Worm (Caenorhabditis elegans) whole organism, mixed stage, embryonic: Measurements from ENCODE around the gene T12A7.10.
A peak's percentile ranks its signal among the peaks of the same experiment; 100 is the strongest.

ENCODE experiments used
- M03D4.4 ChIP-seq: sonication (generic microtip); optimal IDR thresholded peaks from 2 replicates; lab custom pipeline; 2017; ENCODE audit warnings: mild to moderate bottlenecking, missing genetic modification characterization, missing compliant biosample characterization
- bed-3 ChIP-seq: fragments of 200-800 bp; sonication (Bioruptor generic); optimal IDR thresholded peaks from 3 replicates; lab custom pipeline; 2018; ENCODE audit warnings: mild to moderate bottlenecking, missing genetic modification characterization, moderate library complexity, missing compliant biosample characterization
- ceh-39 ChIP-seq: fragments of 150-350 bp; optimal IDR thresholded peaks from 2 replicates; lab custom pipeline; 2014; ENCODE audit warnings: missing biosample characterization, missing genetic modification characterization
- ceh-43 ChIP-seq: fragments of 200-800 bp; sonication (Bioruptor generic); optimal IDR thresholded peaks from 2 replicates; lab custom pipeline; 2018; ENCODE audit warnings: mild to moderate bottlenecking, missing genetic modification characterization, moderate library complexity, missing compliant biosample characterization
- ces-1 ChIP-seq: fragments of 150-350 bp; optimal IDR thresholded peaks from 2 replicates; lab custom pipeline; 2014; ENCODE audit warnings: missing biosample characterization, missing genetic modification reagents, missing genetic modification characterization
- cnd-1 ChIP-seq: fragments of 200-800 bp; sonication (Bioruptor generic); optimal IDR thresholded peaks from 2 replicates; lab custom pipeline; 2018; ENCODE audit warnings: mild to moderate bottlenecking, missing genetic modification characterization, missing compliant biosample characterization
- drap-1 ChIP-seq: fragments of 200-800 bp; sonication (Bioruptor generic); optimal IDR thresholded peaks from 3 replicates; lab custom pipeline; 2018; ENCODE audit warnings: mild to moderate bottlenecking, missing genetic modification characterization, missing compliant biosample characterization
- elt-1 ChIP-seq: sonication (generic microtip); optimal IDR thresholded peaks from 2 replicates; lab custom pipeline; 2017; ENCODE audit warnings: missing genetic modification characterization, mild to moderate bottlenecking, missing compliant biosample characterization, antibody characterized with exemption, moderate library complexity, borderline replicate concordance; ENCODE audit not compliant: insufficient read depth
- ham-2 ChIP-seq: fragments of 200-800 bp; sonication (Bioruptor generic); optimal IDR thresholded peaks from 2 replicates; lab custom pipeline; 2018; ENCODE audit warnings: mild to moderate bottlenecking, missing genetic modification characterization, missing compliant biosample characterization
- hlh-1 ChIP-seq: fragments of 150-350 bp; optimal IDR thresholded peaks from 2 replicates; lab custom pipeline; 2014; ENCODE audit warnings: missing biosample characterization, missing genetic modification reagents, missing genetic modification characterization
- lin-13 ChIP-seq: fragments of 150-350 bp; optimal IDR thresholded peaks from 2 replicates; lab custom pipeline; 2014; ENCODE audit warnings: missing biosample characterization, missing genetic modification characterization
- lin-32 ChIP-seq: fragments of 200-800 bp; sonication (Bioruptor generic); optimal IDR thresholded peaks from 2 replicates; lab custom pipeline; 2018; ENCODE audit warnings: mild to moderate bottlenecking, missing genetic modification characterization, missing compliant biosample characterization
- lsy-2 ChIP-seq: fragments of 150-350 bp; optimal IDR thresholded peaks from 2 replicates; lab custom pipeline; 2014; ENCODE audit warnings: missing biosample characterization, missing genetic modification characterization
- mab-5 ChIP-seq: fragments of 150-350 bp; optimal IDR thresholded peaks from 2 replicates; lab custom pipeline; 2014; ENCODE audit warnings: missing biosample characterization, missing genetic modification characterization
- mep-1 ChIP-seq: fragments of 150-350 bp; optimal IDR thresholded peaks from 2 replicates; lab custom pipeline; 2017; ENCODE audit warnings: missing biosample characterization, missing genetic modification reagents, missing genetic modification characterization, inconsistent platforms
- nhr-12 ChIP-seq: fragments of 150-350 bp; optimal IDR thresholded peaks from 2 replicates; lab custom pipeline; 2014; ENCODE audit warnings: missing biosample characterization, missing genetic modification characterization
- nhr-2 ChIP-seq: fragments of 150-350 bp; optimal IDR thresholded peaks from 2 replicates; lab custom pipeline; 2014; ENCODE audit warnings: missing biosample characterization, missing genetic modification characterization
- nhr-237 ChIP-seq: fragments of 150-350 bp; optimal IDR thresholded peaks from 2 replicates; lab custom pipeline; 2014; ENCODE audit warnings: missing biosample characterization, missing genetic modification characterization
- nhr-28 ChIP-seq: fragments of 150-350 bp; optimal IDR thresholded peaks from 2 replicates; lab custom pipeline; 2014; ENCODE audit warnings: missing biosample characterization, missing genetic modification characterization
- nhr-76 ChIP-seq: sonication (generic microtip); optimal IDR thresholded peaks from 2 replicates; lab custom pipeline; 2017; ENCODE audit warnings: missing biosample characterization, missing genetic modification characterization
- pha-4 ChIP-seq: fragments of 150-350 bp; optimal IDR thresholded peaks from 2 replicates; lab custom pipeline; 2018; ENCODE audit warnings: missing biosample characterization, missing genetic modification reagents, missing genetic modification characterization
- sem-2 ChIP-seq: fragments of 200-800 bp; sonication (Bioruptor generic); optimal IDR thresholded peaks from 2 replicates; lab custom pipeline; 2018; ENCODE audit warnings: mild to moderate bottlenecking, missing genetic modification characterization, missing compliant biosample characterization
- snpc-4 ChIP-seq: fragments of 150-350 bp; optimal IDR thresholded peaks from 2 replicates; lab custom pipeline; 2014; ENCODE audit warnings: missing biosample characterization, missing genetic modification characterization
- sptf-1 ChIP-seq: sonication (generic microtip); optimal IDR thresholded peaks from 2 replicates; lab custom pipeline; 2017; ENCODE audit warnings: mild to moderate bottlenecking, missing genetic modification characterization, moderate library complexity, missing compliant biosample characterization
- tbx-8 ChIP-seq: fragments of 200-800 bp; sonication (Bioruptor generic); optimal IDR thresholded peaks from 2 replicates; lab custom pipeline; 2018; ENCODE audit warnings: mild to moderate bottlenecking, missing genetic modification characterization, moderate library complexity, missing compliant biosample characterization
- unc-120 ChIP-seq: sonication (generic microtip); optimal IDR thresholded peaks from 2 replicates; lab custom pipeline; 2017; ENCODE audit warnings: missing genetic modification characterization, missing compliant biosample characterization; ENCODE audit not compliant: poor library complexity, severe bottlenecking
- unc-39 ChIP-seq: fragments of 150-350 bp; optimal IDR thresholded peaks from 2 replicates; lab custom pipeline; 2014; ENCODE audit warnings: missing biosample characterization, missing genetic modification characterization
- unc-62 ChIP-seq: fragments of 150-350 bp; optimal IDR thresholded peaks from 2 replicates; lab custom pipeline; 2014; ENCODE audit warnings: missing biosample characterization, missing genetic modification reagents, missing genetic modification characterization
- zip-8 ChIP-seq: fragments of 150-350 bp; optimal IDR thresholded peaks from 2 replicates; lab custom pipeline; 2014; ENCODE audit warnings: missing biosample characterization, missing genetic modification characterization
- ztf-11 ChIP-seq: fragments of 150-350 bp; optimal IDR thresholded peaks from 2 replicates; lab custom pipeline; 2014; ENCODE audit warnings: missing biosample characterization, missing genetic modification characterization

T12A7.10 gene

ce11 chrIV:11765507-11765906, 10.6 kb upstream of the T12A7.10 start:
- TF ChIP-seq ceh-43 (GFP tag; lab: Kevin White, UChicago) (no peak), drap-1 (GFP tag; lab: Kevin White, UChicago) (no peak), M03D4.4 (tag; lab: Kevin White, UChicago) (no peak), cnd-1 (tag; lab: Kevin White, UChicago) (no peak), sptf-1 (no peak), unc-62 (GFP tag; lab: Kevin White, UChicago) (peak; percentile 16), snpc-4 (tag; lab: Kevin White, UChicago) (no peak), nhr-2 (tag; lab: Kevin White, UChicago) (no peak), nhr-28 (tag; lab: Kevin White, UChicago) (no peak), unc-120 (peak; percentile 10), ztf-11 (tag; lab: Kevin White, UChicago) (no peak), bed-3 (GFP tag; lab: Kevin White, UChicago) (no peak), mab-5 (no peak), hlh-1 (tag; lab: Kevin White, UChicago) (no peak), ceh-39 (tag; lab: Kevin White, UChicago) (no peak), lin-32 (GFP tag; lab: Kevin White, UChicago) (no peak), ces-1 (GFP tag; lab: Kevin White, UChicago) (peak; percentile 94)

- TF ChIP-seq unc-62 (GFP tag; lab: Kevin White, UChicago) (no peak), unc-120 (peak; percentile 37)
- TF ChIP-seq, all 35 proteins: peak for 1
Measured at ce11 chrIV:11760700-11761459, 6.0 kb upstream of the T12A7.10 start, which contains the start of gene T12A7.2. Gene T12A7.2, minus strand, starts transcription at chrIV:11761111.

- TF ChIP-seq nhr-237 (tag; lab: Kevin White, UChicago), result no peak
- TF ChIP-seq ceh-43 (GFP tag; lab: Kevin White, UChicago), result no peak
- no peak for TF ChIP-seq snpc-4 (tag; lab: Kevin White, UChicago)
- TF ChIP-seq zip-8 (tag; lab: Kevin White, UChicago), result no peak
- no peak for TF ChIP-seq mep-1 (tag; lab: Kevin White, UChicago)
- TF ChIP-seq unc-120, result no peak
- no peak for TF ChIP-seq unc-39
- TF ChIP-seq nhr-2 (tag; lab: Kevin White, UChicago), result no peak
Measured at ce11 chrIV:11759852-11760251, 4.9 kb upstream of the T12A7.10 start.

- no peak for TF ChIP-seq sptf-1
- no peak for TF ChIP-seq ceh-39 (tag; lab: Kevin White, UChicago)
- TF ChIP-seq ces-1 (GFP tag; lab: Kevin White, UChicago), result no peak
- TF ChIP-seq nhr-12 (tag; lab: Kevin White, UChicago), result no peak
- no peak for TF ChIP-seq ceh-43 (GFP tag; lab: Kevin White, UChicago)
- TF ChIP-seq cnd-1 (tag; lab: Kevin White, UChicago), result no peak
Measured at ce11 chrIV:11755907-11756306, 1.0 kb upstream of the T12A7.10 start, which contains the start of gene T12A7.9. Gene T12A7.9, minus strand, starts transcription at chrIV:11756007.

ce11 chrIV:11754328-11754727, 575 bp downstream of the T12A7.10 start, which contains the start of gene scl-18:
Gene scl-18, minus strand, starts transcription at chrIV:11754428.
- no peak for TF ChIP-seq bed-3 (GFP tag; lab: Kevin White, UChicago)
- no peak for TF ChIP-seq unc-120
- no peak for TF ChIP-seq lsy-2
- TF ChIP-seq elt-1 (tag; lab: Kevin White, UChicago), result no peak
- no peak for TF ChIP-seq pha-4
- TF ChIP-seq cnd-1 (tag; lab: Kevin White, UChicago), result no peak
- TF ChIP-seq unc-62 (GFP tag; lab: Kevin White, UChicago), result no peak
- no peak for TF ChIP-seq nhr-237 (tag; lab: Kevin White, UChicago)
- no peak for TF ChIP-seq nhr-76 (tag; lab: Kevin White, UChicago)
- TF ChIP-seq nhr-28 (tag; lab: Kevin White, UChicago), result no peak
- no peak for TF ChIP-seq ham-2

ce11 chrIV:11748852-11749251, 6.1 kb downstream of the T12A7.10 start, which contains the start of gene T12A7.6:
Gene T12A7.6, plus strand, starts transcription at chrIV:11749220.
- TF ChIP-seq sem-2 (GFP tag; lab: Kevin White, UChicago) (no peak), elt-1 (tag; lab: Kevin White, UChicago) (no peak), bed-3 (GFP tag; lab: Kevin White, UChicago) (no peak), lin-13 (tag; lab: Kevin White, UChicago) (no peak), sptf-1 (no peak), mep-1 (tag; lab: Kevin White, UChicago) (no peak), tbx-8 (GFP tag; lab: Kevin White, UChicago) (no peak)
